Fruit fly (Drosophila melanogaster) whole organism, embryonic: ENCODE measurements around the gene kraken.
A peak's percentile ranks its signal among the peaks of the same experiment; 100 is the strongest.

ENCODE experiments used
- Bdp1 ChIP-seq: fragments of 200-800 bp; sonication (Bioruptor generic); optimal IDR thresholded peaks from 3 replicates; lab custom pipeline; 2016; ENCODE audit warnings: missing biosample characterization, missing genetic modification characterization
- CG10366 ChIP-seq: fragments of 200-800 bp; sonication (Bioruptor generic); IDR thresholded peaks from 2 replicates; pipeline ENCODE4 v1.3.6; 2022; ENCODE audit warnings: missing biosample characterization, missing genetic modification characterization
- CG10543 ChIP-seq: fragments of 200-800 bp; sonication (Bioruptor generic); optimal IDR thresholded peaks from 3 replicates; lab custom pipeline; 2017; ENCODE audit warnings: missing biosample characterization, mild to moderate bottlenecking, missing genetic modification characterization, moderate library complexity
- CG11504 ChIP-seq: fragments of 200-800 bp; sonication (Bioruptor generic); optimal IDR thresholded peaks from 3 replicates; lab custom pipeline; 2019; ENCODE audit warnings: missing biosample characterization, mild to moderate bottlenecking, missing genetic modification characterization, moderate library complexity
- CG12236 ChIP-seq: fragments of 200-800 bp; sonication (Bioruptor generic); optimal IDR thresholded peaks from 2 replicates; lab custom pipeline; 2016; ENCODE audit warnings: missing biosample characterization, missing genetic modification characterization
- CG14965 ChIP-seq: fragments of 200-800 bp; sonication (Bioruptor generic); optimal IDR thresholded peaks from 2 replicates; lab custom pipeline; 2016; ENCODE audit warnings: missing biosample characterization, missing genetic modification characterization, borderline replicate concordance
- CG15269 ChIP-seq: fragments of 200-800 bp; sonication (Bioruptor generic); optimal IDR thresholded peaks from 2 replicates; lab custom pipeline; 2018; ENCODE audit warnings: missing biosample characterization, mild to moderate bottlenecking, missing genetic modification characterization, moderate library complexity
- CG16779 ChIP-seq: fragments of 200-800 bp; sonication (Bioruptor generic); IDR thresholded peaks from 2 replicates; pipeline ENCODE4 v1.3.6; 2022; ENCODE audit warnings: missing biosample characterization, missing genetic modification characterization
- CG17612 ChIP-seq: fragments of 200-800 bp; sonication (Bioruptor generic); IDR thresholded peaks from 2 replicates; pipeline ENCODE4 v1.3.6; 2022; ENCODE audit warnings: missing biosample characterization, missing genetic modification characterization
- CG18011 ChIP-seq: fragments of 200-800 bp; sonication (Bioruptor generic); optimal IDR thresholded peaks from 2 replicates; lab custom pipeline; 2017; ENCODE audit warnings: missing biosample characterization, missing genetic modification characterization, mild to moderate bottlenecking, moderate library complexity, missing genotype
- CG2116 ChIP-seq: fragments of 200-800 bp; sonication (Bioruptor generic); optimal IDR thresholded peaks from 3 replicates; lab custom pipeline; 2018; ENCODE audit warnings: missing biosample characterization, mild to moderate bottlenecking, missing genetic modification characterization
- CG2202 ChIP-seq: fragments of 200-800 bp; sonication (Bioruptor generic); optimal IDR thresholded peaks from 2 replicates; lab custom pipeline; 2018; ENCODE audit warnings: missing biosample characterization, mild to moderate bottlenecking, missing genetic modification characterization
- CG2678 ChIP-seq: fragments of 200-800 bp; sonication (Bioruptor generic); optimal IDR thresholded peaks from 3 replicates; lab custom pipeline; 2019; ENCODE audit warnings: missing biosample characterization, mild to moderate bottlenecking, missing genetic modification characterization, moderate library complexity
- CG3065 ChIP-seq: fragments of 200-800 bp; sonication (Bioruptor generic); optimal IDR thresholded peaks from 2 replicates; lab custom pipeline; 2016; ENCODE audit warnings: missing biosample characterization, missing genetic modification characterization
- CG31224 ChIP-seq: fragments of 200-800 bp; sonication (Bioruptor generic); IDR thresholded peaks from 2 replicates; pipeline ENCODE4 v1.3.6; 2022; ENCODE audit warnings: missing biosample characterization, missing genetic modification characterization
- CG31388 ChIP-seq: fragments of 200-800 bp; sonication (Bioruptor generic); optimal IDR thresholded peaks from 2 replicates; lab custom pipeline; 2016; ENCODE audit warnings: missing biosample characterization, missing genetic modification characterization
- CG3838 ChIP-seq: fragments of 200-800 bp; sonication (Bioruptor generic); optimal IDR thresholded peaks from 3 replicates; lab custom pipeline; 2016; ENCODE audit warnings: missing biosample characterization, missing genetic modification characterization
- CG4707 ChIP-seq: fragments of 200-800 bp; sonication (Bioruptor generic); optimal IDR thresholded peaks from 2 replicates; lab custom pipeline; 2018; ENCODE audit warnings: missing biosample characterization, mild to moderate bottlenecking, missing genetic modification characterization, moderate library complexity
- CG6175 ChIP-seq: fragments of 200-800 bp; sonication (Bioruptor generic); IDR thresholded peaks from 3 replicates; pipeline ENCODE4 v1.3.6; 2022; ENCODE audit warnings: missing biosample characterization, missing genetic modification characterization
- CG6791 ChIP-seq: fragments of 200-800 bp; sonication (Bioruptor generic); IDR thresholded peaks from 3 replicates; pipeline ENCODE4 v1.3.6; 2022; ENCODE audit warnings: missing biosample characterization, missing genetic modification characterization; ENCODE audit not compliant: partially characterized antibody
- CG9609 ChIP-seq: fragments of 200-800 bp; sonication (Bioruptor generic); optimal IDR thresholded peaks from 3 replicates; lab custom pipeline; 2016; ENCODE audit warnings: missing biosample characterization, missing genetic modification characterization
- CG9797 ChIP-seq: fragments of 200-800 bp; sonication (Bioruptor generic); optimal IDR thresholded peaks from 3 replicates; lab custom pipeline; 2018; ENCODE audit warnings: missing biosample characterization, mild to moderate bottlenecking, missing genetic modification characterization
- CG9876 ChIP-seq: fragments of 200-800 bp; sonication (Bioruptor generic); optimal IDR thresholded peaks from 2 replicates; lab custom pipeline; 2016; ENCODE audit warnings: missing biosample characterization, missing genetic modification characterization
- CHES-1-like ChIP-seq: fragments of 200-800 bp; sonication (Bioruptor generic); optimal IDR thresholded peaks from 2 replicates; lab custom pipeline; 2016; ENCODE audit warnings: missing biosample characterization, missing genetic modification characterization
- E2f2 ChIP-seq: fragments of 200-800 bp; sonication (Bioruptor generic); IDR thresholded peaks from 2 replicates; pipeline ENCODE4 v1.3.6; 2022; ENCODE audit warnings: missing biosample characterization, missing genetic modification characterization
- GATAe ChIP-seq: fragments of 200-800 bp; sonication (Bioruptor generic); conservative IDR thresholded peaks from 2 replicates; pipeline ENCODE4 v1.3.6; 2022; ENCODE audit warnings: missing biosample characterization, missing genetic modification characterization
- HLH54F ChIP-seq: fragments of 200-800 bp; sonication (Bioruptor generic); optimal IDR thresholded peaks from 3 replicates; lab custom pipeline; 2016; ENCODE audit warnings: missing biosample characterization, missing genetic modification characterization
- HmgZ ChIP-seq: fragments of 200-800 bp; sonication (Bioruptor generic); optimal IDR thresholded peaks from 2 replicates; lab custom pipeline; 2018; ENCODE audit warnings: missing biosample characterization, mild to moderate bottlenecking, missing genetic modification characterization
- Med ChIP-seq: fragments of 200-800 bp; sonication (Bioruptor generic); peaks from one replicate; lab custom pipeline; 2016; ENCODE audit warnings: missing biosample characterization, missing genetic modification characterization, mild to moderate bottlenecking, inconsistent platforms, moderate library complexity
- Oaz ChIP-seq: fragments of 200-800 bp; sonication (Bioruptor generic); IDR thresholded peaks from 2 replicates; pipeline ENCODE4 v1.3.6; 2022; ENCODE audit warnings: missing biosample characterization, missing genetic modification characterization
- Opbp ChIP-seq: fragments of 200-800 bp; sonication (Bioruptor generic); IDR thresholded peaks from 3 replicates; pipeline ENCODE4 v1.3.6; 2022; ENCODE audit warnings: missing biosample characterization, missing genetic modification characterization; ENCODE audit not compliant: partially characterized antibody
- Side ChIP-seq: fragments of 200-800 bp; sonication (Bioruptor generic); optimal IDR thresholded peaks from 2 replicates; lab custom pipeline; 2016; ENCODE audit warnings: missing biosample characterization, missing genetic modification characterization
- Usf ChIP-seq: fragments of 200-800 bp; sonication (Bioruptor generic); optimal IDR thresholded peaks from 2 replicates; lab custom pipeline; 2017; ENCODE audit warnings: missing genotype, missing biosample characterization, missing genetic modification characterization
- az2 ChIP-seq: fragments of 200-800 bp; sonication (Bioruptor generic); optimal IDR thresholded peaks from 3 replicates; lab custom pipeline; 2016; ENCODE audit warnings: missing biosample characterization, missing genetic modification characterization
- bab2 ChIP-seq: fragments of 200-800 bp; sonication (Bioruptor generic); optimal IDR thresholded peaks from 2 replicates; lab custom pipeline; 2016; ENCODE audit warnings: missing biosample characterization, missing genetic modification characterization
- crol ChIP-seq: fragments of 200-800 bp; sonication (Bioruptor generic); IDR thresholded peaks from 2 replicates; pipeline ENCODE4 v1.3.6; 2022; ENCODE audit warnings: missing biosample characterization, missing genetic modification characterization
- dmrt11E ChIP-seq: fragments of 200-800 bp; sonication (Bioruptor generic); optimal IDR thresholded peaks from 3 replicates; lab custom pipeline; 2018; ENCODE audit warnings: missing biosample characterization, mild to moderate bottlenecking, missing genetic modification characterization, moderate library complexity
- esg ChIP-seq: fragments of 200-800 bp; sonication (Bioruptor generic); conservative IDR thresholded peaks from 2 replicates; pipeline ENCODE4 v1.3.6; 2022; ENCODE audit warnings: missing biosample characterization, missing genetic modification characterization
- gce ChIP-seq: fragments of 200-800 bp; sonication (Bioruptor generic); IDR thresholded peaks from 3 replicates; pipeline ENCODE4 v1.3.6; 2022; ENCODE audit warnings: missing biosample characterization, missing genetic modification characterization
- gem ChIP-seq: fragments of 200-800 bp; sonication (Bioruptor generic); optimal IDR thresholded peaks from 2 replicates; lab custom pipeline; 2019; ENCODE audit warnings: missing biosample characterization, mild to moderate bottlenecking, missing genetic modification characterization, moderate library complexity
- gfzf ChIP-seq: fragments of 200-800 bp; sonication (Bioruptor generic); optimal IDR thresholded peaks from 2 replicates; lab custom pipeline; 2016; ENCODE audit warnings: missing biosample characterization, mild to moderate bottlenecking, missing genetic modification characterization, moderate library complexity
- gsb-n ChIP-seq: fragments of 200-800 bp; sonication (Bioruptor generic); optimal IDR thresholded peaks from 3 replicates; lab custom pipeline; 2018; ENCODE audit warnings: missing biosample characterization, mild to moderate bottlenecking, missing genetic modification characterization
- knrl ChIP-seq: fragments of 200-800 bp; sonication (Bioruptor generic); IDR thresholded peaks from 3 replicates; pipeline ENCODE4 v1.3.6; 2022; ENCODE audit warnings: missing biosample characterization, missing genetic modification characterization; ENCODE audit not compliant: partially characterized antibody
- nmo ChIP-seq: fragments of 200-800 bp; sonication (Bioruptor generic); optimal IDR thresholded peaks from 2 replicates; lab custom pipeline; 2018; ENCODE audit warnings: missing biosample characterization, mild to moderate bottlenecking, missing genetic modification characterization, moderate library complexity
- sens-2 ChIP-seq: fragments of 200-800 bp; sonication (Bioruptor generic); IDR thresholded peaks from 2 replicates; pipeline ENCODE4 v1.3.6; 2022; ENCODE audit warnings: missing biosample characterization, missing genetic modification characterization
- sr ChIP-seq: fragments of 200-800 bp; sonication (Bioruptor generic); IDR thresholded peaks from 3 replicates; pipeline ENCODE4 v1.3.6; 2022; ENCODE audit warnings: missing biosample characterization, missing genetic modification characterization
- stwl ChIP-seq: fragments of 200-800 bp; sonication (Bioruptor generic); optimal IDR thresholded peaks from 3 replicates; lab custom pipeline; 2018; ENCODE audit warnings: missing biosample characterization, mild to moderate bottlenecking, missing genetic modification characterization, moderate library complexity
- tap ChIP-seq: fragments of 200-800 bp; optimal IDR thresholded peaks from 3 replicates; lab custom pipeline; 2019; ENCODE audit warnings: missing biosample characterization, mild to moderate bottlenecking, missing genetic modification characterization, moderate library complexity
- vnd ChIP-seq: fragments of 200-800 bp; sonication (Bioruptor generic); IDR thresholded peaks from 3 replicates; pipeline ENCODE4 v1.3.6; 2022; ENCODE audit warnings: missing biosample characterization, missing genetic modification characterization; ENCODE audit not compliant: partially characterized antibody
- yki ChIP-seq: fragments of >200 bp; optimal IDR thresholded peaks from 3 replicates; lab custom pipeline; 2018
- zfh2 ChIP-seq: fragments of 200-800 bp; sonication (Bioruptor generic); optimal IDR thresholded peaks from 2 replicates; lab custom pipeline; 2016; ENCODE audit warnings: missing biosample characterization, missing genetic modification characterization

The kraken gene

dm6 chr2L:865851-866250 is 13.3 kb downstream of the kraken start (continued):
- TF ChIP-seq CG2116 (GFP tag; lab: Kevin White, UChicago) (peak; percentile 74), sr (GFP tag; lab: Robert Waterston, UW) (peak; percentile 88; the same call in 2 of the 3 replicates), Med (GFP tag; lab: Kevin White, UChicago) (peak; percentile 100), CG2202 (tag; lab: Kevin White, UChicago) (peak; percentile 92), CG17612 (GFP tag; lab: Robert Waterston, UW) (peak; percentile 91), gfzf (GFP tag; lab: Kevin White, UChicago) (peak; percentile 15), sens-2 (GFP tag; lab: Robert Waterston, UW) (peak; percentile 95), HLH54F (GFP tag; lab: Kevin White, UChicago) (peak; percentile 97), knrl (no peak), CG15269 (tag; lab: Kevin White, UChicago) (peak; percentile 96), CG11504 (tag; lab: Kevin White, UChicago) (peak; percentile 96), vnd (GFP tag; lab: Robert Waterston, UW) (no peak), CG6175 (GFP tag; lab: Robert Waterston, UW) (peak; percentile 89), GATAe (peak; percentile 56), gce (GFP tag; lab: Robert Waterston, UW) (peak; percentile 97), bab2 (GFP tag; lab: Kevin White, UChicago) (peak; percentile 96), HmgZ (tag; lab: Kevin White, UChicago) (peak; percentile 97), Oaz (GFP tag; lab: Robert Waterston, UW) (peak; percentile 93), CG31224 (GFP tag; lab: Robert Waterston, UW) (peak; percentile 90), yki (lab: Kevin White, UChicago) (no peak), crol (peak; percentile 87), CG12236 (GFP tag; lab: Kevin White, UChicago) (peak; percentile 86), CG10543 (peak; percentile 85), CG16779 (GFP tag; lab: Robert Waterston, UW) (peak; percentile 95), CG3838 (GFP tag; lab: Kevin White, UChicago) (peak; percentile 88), CHES-1-like (GFP tag; lab: Kevin White, UChicago) (peak; percentile 92), CG3065 (GFP tag; lab: Kevin White, UChicago) (peak; percentile 86), Opbp (no peak), stwl (tag; lab: Kevin White, UChicago) (peak; percentile 43), CG14965 (GFP tag; lab: Kevin White, UChicago) (peak; percentile 72), Side (GFP tag; lab: Kevin White, UChicago) (peak; percentile 97), CG18011 (GFP tag; lab: Kevin White, UChicago) (peak; percentile 71), az2 (GFP tag; lab: Kevin White, UChicago) (peak; percentile 96), CG4707 (peak; percentile 93), Usf (GFP tag; lab: Kevin White, UChicago) (peak; percentile 87), dmrt11E (tag; lab: Kevin White, UChicago) (peak; percentile 94), CG10366 (GFP tag; lab: Robert Waterston, UW) (peak; percentile 96), CG9609 (GFP tag; lab: Kevin White, UChicago) (peak; percentile 93), Bdp1 (GFP tag; lab: Kevin White, UChicago) (peak; percentile 86), CG6791 (no peak), CG2678 (tag; lab: Kevin White, UChicago) (peak; percentile 97), esg (GFP tag; lab: Robert Waterston, UW) (peak; percentile 95), E2f2 (GFP tag; lab: Robert Waterston, UW) (peak; percentile 75), gem (tag; lab: Kevin White, UChicago) (peak; percentile 97), CG9876 (GFP tag; lab: Kevin White, UChicago) (peak; percentile 86), gsb-n (tag; lab: Kevin White, UChicago) (peak; percentile 96), tap (tag; lab: Kevin White, UChicago) (peak; percentile 97), CG9797 (peak; percentile 48), nmo (GFP tag; lab: Kevin White, UChicago) (peak; percentile 96), CG31388 (peak; percentile 87), zfh2 (GFP tag; lab: Kevin White, UChicago) (peak; percentile 95)
